Fruit fly (Drosophila melanogaster): ENCODE results near the gene grk.

Gene grk

DNA sequence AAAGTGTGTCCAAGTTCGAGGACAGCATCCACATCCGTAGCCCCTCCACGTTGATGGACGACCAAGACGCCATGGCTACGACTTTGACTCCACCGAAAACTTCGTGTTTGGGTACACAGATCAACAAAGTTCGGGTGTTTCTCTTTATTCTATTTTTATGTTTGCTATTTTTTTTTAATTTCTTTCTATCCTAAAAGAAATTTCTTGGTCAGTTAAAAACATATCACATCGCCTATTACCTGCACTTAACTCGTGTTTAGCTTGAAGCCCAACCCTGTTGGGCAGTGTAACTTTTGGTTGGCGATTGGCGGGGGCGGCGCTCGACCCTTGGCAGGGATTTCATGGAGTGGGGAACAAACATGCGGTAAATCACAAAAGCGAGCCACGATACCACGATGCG lies 40.0 kb upstream of the grk start (continued):
- TF ChIP-seq prd (optimal IDR thresholded peaks at IDR 0.05) (no peak), prd (GFP tag; IDR thresholded peaks at IDR 0.05) (peak; percentile 77), Elba2 (GFP tag; optimal IDR thresholded peaks at IDR 0.05) (no peak), CG7372 (GFP tag; IDR thresholded peaks at IDR 0.05) (no peak; the same call in 1 of the 2 replicates), kay (GFP tag; optimal IDR thresholded peaks at IDR 0.05) (no peak), wor (GFP tag; IDR thresholded peaks at IDR 0.05) (peak; percentile 12; the same call in 1 of the 2 replicates), NFAT (GFP tag; IDR thresholded peaks at IDR 0.05) (peak; percentile 43; the same call in 1 of the 2 replicates), Hmr (GFP tag; optimal IDR thresholded peaks at IDR 0.05) (no peak), CG32532 (GFP tag; IDR thresholded peaks at IDR 0.05) (peak; percentile 48), so (GFP tag; IDR thresholded peaks at IDR 0.05) (0 out of 3 replicates have a peak, but pooled peaks have one; percentile 40), Spps (tag; optimal IDR thresholded peaks at IDR 0.05) (peak; percentile 57), CG12071 (GFP tag; optimal IDR thresholded peaks at IDR 0.05) (peak; percentile 32), CG14441 (GFP tag; IDR thresholded peaks at IDR 0.05) (peak; percentile 67), CG8359 (GFP tag; optimal IDR thresholded peaks at IDR 0.05; ENCODE audit: borderline replicate concordance) (peak; percentile 40), ERR (GFP tag; optimal IDR thresholded peaks at IDR 0.05) (no peak), CG10979 (tag; optimal IDR thresholded peaks at IDR 0.05) (peak; percentile 66), CG6813 (GFP tag; optimal IDR thresholded peaks at IDR 0.05) (peak; percentile 58), Rx (GFP tag; IDR thresholded peaks at IDR 0.05) (no peak), CG16815 (GFP tag; optimal IDR thresholded peaks at IDR 0.05) (peak; percentile 42), NC2α (GFP tag; optimal IDR thresholded peaks at IDR 0.05) (no peak), jigr1 (GFP tag; IDR thresholded peaks at IDR 0.05) (no peak), CG2889 (GFP tag; IDR thresholded peaks at IDR 0.05) (peak; percentile 49; the same call in 1 of the 3 replicates), CG17186 (GFP tag; optimal IDR thresholded peaks at IDR 0.05) (no peak), CG17612 (GFP tag; IDR thresholded peaks at IDR 0.05) (no peak), Blimp-1 (GFP tag; optimal IDR thresholded peaks at IDR 0.05) (peak; percentile 75), eyg (GFP tag; optimal IDR thresholded peaks at IDR 0.05) (no peak), HLH4C (GFP tag; IDR thresholded peaks at IDR 0.05; ENCODE audit: partially characterized antibody) (no peak), ssp (GFP tag; IDR thresholded peaks at IDR 0.05) (peak; percentile 45; the same call in 1 of the 2 replicates), Ets97D (GFP tag; optimal IDR thresholded peaks at IDR 0.05) (no peak), HLHmδ (GFP tag; optimal IDR thresholded peaks at IDR 0.05) (no peak), CG33213 (GFP tag; optimal IDR thresholded peaks at IDR 0.05) (peak; percentile 13), knrl (GFP tag; IDR thresholded peaks at IDR 0.05; ENCODE audit: partially characterized antibody) (no peak), CG15269 (tag; optimal IDR thresholded peaks at IDR 0.05) (no peak), sug (tag; optimal IDR thresholded peaks at IDR 0.05) (no peak), CG11085 (GFP tag; IDR thresholded peaks at IDR 0.05) (no peak), CG17361 (GFP tag; IDR thresholded peaks at IDR 0.05) (peak; percentile 59), sob (GFP tag; IDR thresholded peaks at IDR 0.05) (peak; percentile 53; the same call in 1 of the 2 replicates), CG14667 (GFP tag; IDR thresholded peaks at IDR 0.05) (peak; percentile 61), Hr3 (GFP tag; optimal IDR thresholded peaks at IDR 0.05) (peak; percentile 6), bbx (GFP tag; IDR thresholded peaks at IDR 0.05; ENCODE audit: partially characterized antibody) (no peak), NC2β (GFP tag; optimal IDR thresholded peaks at IDR 0.05) (no peak), CG32767 (GFP tag; IDR thresholded peaks at IDR 0.05) (peak; percentile 54; the same call in 1 of the 2 replicates), CG10654 (GFP tag; optimal IDR thresholded peaks at IDR 0.05) (no peak), CG15601 (tag; optimal IDR thresholded peaks at IDR 0.05) (peak; percentile 22), CG3163 (GFP tag; optimal IDR thresholded peaks at IDR 0.05) (no peak), bigmax (GFP tag; optimal IDR thresholded peaks at IDR 0.05) (no peak), cg (GFP tag; optimal IDR thresholded peaks at IDR 0.05) (no peak), CG1602 (GFP tag; optimal IDR thresholded peaks at IDR 0.05) (peak; percentile 5), CG2129 (GFP tag; IDR thresholded peaks at IDR 0.05; ENCODE audit: partially characterized antibody) (no peak), Pdp1 (GFP tag; optimal IDR thresholded peaks at IDR 0.05) (peak in 1 of 2 experiments; percentile 22), NfI (GFP tag; optimal IDR thresholded peaks at IDR 0.05) (no peak)

All from whole organism, embryonic.